Worm (Caenorhabditis elegans) whole organism, mixed stage, embryonic: ENCODE results near the gene gst-38.

ENCODE experiments used
- M03D4.4 ChIP-seq: sonication (generic microtip); optimal IDR thresholded peaks from 2 replicates; lab custom pipeline; 2017; ENCODE audit warnings: mild to moderate bottlenecking, missing genetic modification characterization, missing compliant biosample characterization
- blmp-1 ChIP-seq: fragments of 150-350 bp; optimal IDR thresholded peaks from 2 replicates; lab custom pipeline; 2014; ENCODE audit warnings: missing biosample characterization, missing genetic modification characterization
- ceh-39 ChIP-seq: fragments of 150-350 bp; optimal IDR thresholded peaks from 2 replicates; lab custom pipeline; 2014; ENCODE audit warnings: missing biosample characterization, missing genetic modification characterization
- ceh-43 ChIP-seq: fragments of 200-800 bp; sonication (Bioruptor generic); optimal IDR thresholded peaks from 2 replicates; lab custom pipeline; 2018; ENCODE audit warnings: mild to moderate bottlenecking, missing genetic modification characterization, moderate library complexity, missing compliant biosample characterization
- ceh-83 ChIP-seq: fragments of 200-800 bp; sonication (Bioruptor generic); optimal IDR thresholded peaks from 2 replicates; lab custom pipeline; 2018; ENCODE audit warnings: mild to moderate bottlenecking, missing genetic modification characterization, missing compliant biosample characterization
- ces-1 ChIP-seq: fragments of 150-350 bp; optimal IDR thresholded peaks from 2 replicates; lab custom pipeline; 2014; ENCODE audit warnings: missing biosample characterization, missing genetic modification reagents, missing genetic modification characterization
- elt-1 ChIP-seq: sonication (generic microtip); optimal IDR thresholded peaks from 2 replicates; lab custom pipeline; 2017; ENCODE audit warnings: missing genetic modification characterization, mild to moderate bottlenecking, missing compliant biosample characterization, antibody characterized with exemption, moderate library complexity, borderline replicate concordance; ENCODE audit not compliant: insufficient read depth
- elt-3 ChIP-seq: fragments of 150-350 bp; optimal IDR thresholded peaks from 2 replicates; lab custom pipeline; 2014; ENCODE audit warnings: missing biosample characterization, missing genetic modification characterization
- ham-2 ChIP-seq: fragments of 200-800 bp; sonication (Bioruptor generic); optimal IDR thresholded peaks from 2 replicates; lab custom pipeline; 2018; ENCODE audit warnings: mild to moderate bottlenecking, missing genetic modification characterization, missing compliant biosample characterization
- lin-32 ChIP-seq: fragments of 200-800 bp; sonication (Bioruptor generic); optimal IDR thresholded peaks from 2 replicates; lab custom pipeline; 2018; ENCODE audit warnings: mild to moderate bottlenecking, missing genetic modification characterization, missing compliant biosample characterization
- lsy-2 ChIP-seq: fragments of 150-350 bp; optimal IDR thresholded peaks from 2 replicates; lab custom pipeline; 2014; ENCODE audit warnings: missing biosample characterization, missing genetic modification characterization
- mab-5 ChIP-seq: fragments of 150-350 bp; optimal IDR thresholded peaks from 2 replicates; lab custom pipeline; 2014; ENCODE audit warnings: missing biosample characterization, missing genetic modification characterization
- mep-1 ChIP-seq: fragments of 150-350 bp; optimal IDR thresholded peaks from 2 replicates; lab custom pipeline; 2017; ENCODE audit warnings: missing biosample characterization, missing genetic modification reagents, missing genetic modification characterization, inconsistent platforms
- nhr-12 ChIP-seq: fragments of 150-350 bp; optimal IDR thresholded peaks from 2 replicates; lab custom pipeline; 2014; ENCODE audit warnings: missing biosample characterization, missing genetic modification characterization
- nhr-237 ChIP-seq: fragments of 150-350 bp; optimal IDR thresholded peaks from 2 replicates; lab custom pipeline; 2014; ENCODE audit warnings: missing biosample characterization, missing genetic modification characterization
- nhr-28 ChIP-seq: fragments of 150-350 bp; optimal IDR thresholded peaks from 2 replicates; lab custom pipeline; 2014; ENCODE audit warnings: missing biosample characterization, missing genetic modification characterization
- snpc-4 ChIP-seq: fragments of 150-350 bp; optimal IDR thresholded peaks from 2 replicates; lab custom pipeline; 2014; ENCODE audit warnings: missing biosample characterization, missing genetic modification characterization
- sptf-1 ChIP-seq: sonication (generic microtip); optimal IDR thresholded peaks from 2 replicates; lab custom pipeline; 2017; ENCODE audit warnings: mild to moderate bottlenecking, missing genetic modification characterization, moderate library complexity, missing compliant biosample characterization
- tbx-8 ChIP-seq: fragments of 200-800 bp; sonication (Bioruptor generic); optimal IDR thresholded peaks from 2 replicates; lab custom pipeline; 2018; ENCODE audit warnings: mild to moderate bottlenecking, missing genetic modification characterization, moderate library complexity, missing compliant biosample characterization
- unc-120 ChIP-seq: sonication (generic microtip); optimal IDR thresholded peaks from 2 replicates; lab custom pipeline; 2017; ENCODE audit warnings: missing genetic modification characterization, missing compliant biosample characterization; ENCODE audit not compliant: poor library complexity, severe bottlenecking
- unc-39 ChIP-seq: fragments of 150-350 bp; optimal IDR thresholded peaks from 2 replicates; lab custom pipeline; 2014; ENCODE audit warnings: missing biosample characterization, missing genetic modification characterization
- zip-8 ChIP-seq: fragments of 150-350 bp; optimal IDR thresholded peaks from 2 replicates; lab custom pipeline; 2014; ENCODE audit warnings: missing biosample characterization, missing genetic modification characterization
- ztf-11 ChIP-seq: fragments of 150-350 bp; optimal IDR thresholded peaks from 2 replicates; lab custom pipeline; 2014; ENCODE audit warnings: missing biosample characterization, missing genetic modification characterization

Gene gst-38

ce11 chrV:15872273-15872672, 43.6 kb downstream of the gst-38 start, which contains the start of gene str-56:
Gene str-56, plus strand, starts transcription at chrV:15872573.
- TF ChIP-seq ceh-39 (no peak), ceh-83 (GFP tag; lab: Kevin White, UChicago) (no peak), M03D4.4 (tag; lab: Kevin White, UChicago) (no peak), unc-120 (no peak), lin-32 (no peak), nhr-237 (tag; lab: Kevin White, UChicago) (no peak), lsy-2 (no peak), ztf-11 (tag; lab: Kevin White, UChicago) (no peak), nhr-28 (tag; lab: Kevin White, UChicago) (no peak), elt-3 (tag; lab: Kevin White, UChicago) (no peak), ceh-43 (no peak), elt-1 (tag; lab: Kevin White, UChicago) (no peak), snpc-4 (tag; lab: Kevin White, UChicago) (no peak), mab-5 (tag; lab: Kevin White, UChicago) (no peak), tbx-8 (GFP tag; lab: Kevin White, UChicago) (no peak), unc-39 (tag; lab: Kevin White, UChicago) (no peak), blmp-1 (tag; lab: Kevin White, UChicago) (no peak)

DNA sequence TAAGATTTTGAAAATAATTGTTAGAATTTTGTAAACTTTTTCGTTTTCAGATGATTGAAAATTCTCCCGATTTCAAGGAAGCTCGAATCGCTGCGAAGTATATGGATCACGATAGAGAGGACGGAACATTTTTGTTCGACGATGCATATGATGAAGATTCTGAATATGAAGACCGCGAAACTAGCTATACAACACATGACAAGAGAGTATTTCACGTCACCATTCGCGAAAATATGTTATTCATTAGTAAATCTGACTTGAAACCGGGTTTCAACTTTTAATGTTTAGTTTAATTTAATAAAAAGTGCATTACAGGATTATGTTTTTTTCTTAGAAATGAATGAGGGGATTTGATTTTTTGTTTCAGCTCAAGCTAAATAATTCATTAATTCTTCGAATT, 45.5 kb downstream of the gst-38 start, which contains the start of gene str-57:
str-57 (plus strand) TSS at position 301 of the 400 bp plus-strand sequence.
- TF ChIP-seq ces-1 (GFP tag; lab: Kevin White, UChicago): no peak
- no peak for TF ChIP-seq tbx-8 (GFP tag; lab: Kevin White, UChicago)
- no peak for TF ChIP-seq ceh-43

DNA sequence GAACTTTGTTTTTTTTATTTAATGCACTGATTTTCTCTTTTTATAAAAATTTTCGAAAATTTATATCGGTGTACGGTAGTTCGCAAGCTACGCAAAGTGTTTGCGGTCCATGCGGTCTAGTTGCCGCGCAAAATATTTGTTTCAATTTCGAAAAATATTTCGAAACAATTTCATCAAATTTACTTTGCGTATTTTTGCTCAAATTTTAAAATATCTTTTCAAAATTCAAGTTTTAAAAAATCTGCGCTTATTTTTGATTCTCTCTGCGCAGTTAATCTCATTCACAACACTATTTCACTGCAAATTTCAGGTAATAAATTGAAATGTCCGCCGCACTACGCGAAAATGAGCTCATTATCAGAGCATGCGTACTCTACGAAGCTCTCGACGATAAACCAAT, 48.5 kb downstream of the gst-38 start, which contains the start of gene fbxa-197:
fbxa-197 (plus strand) TSS at position 301 of the 400 bp plus-strand sequence.
- no peak for TF ChIP-seq nhr-12 (tag; lab: Kevin White, UChicago)
- TF ChIP-seq ham-2 (GFP tag; lab: Kevin White, UChicago): no peak
- no peak for TF ChIP-seq sptf-1
- TF ChIP-seq mep-1 (tag; lab: Kevin White, UChicago): no peak
- TF ChIP-seq zip-8: no peak
- no peak for TF ChIP-seq blmp-1 (tag; lab: Kevin White, UChicago)
- TF ChIP-seq tbx-8 (GFP tag; lab: Kevin White, UChicago): no peak

- TF ChIP-seq nhr-237 (tag; lab: Kevin White, UChicago) (no peak), mab-5 (tag; lab: Kevin White, UChicago) (no peak)
- TF ChIP-seq, all 35 proteins: peak for 0
Observed at ce11 chrV:15865839-15866238, 50.0 kb downstream of the gst-38 start, which contains the start of gene srh-293. Gene srh-293, plus strand, starts transcription at chrV:15866139.
